Worm (Caenorhabditis elegans) whole organism, late embryonic: ENCODE measurements around the gene H25P19.1.

ENCODE experiments used
- C08G9.2 ChIP-seq: sonication (generic microtip); optimal IDR thresholded peaks from 2 replicates; lab custom pipeline; 2016; ENCODE audit warnings: mild to moderate bottlenecking, missing genetic modification characterization, moderate library complexity, missing compliant biosample characterization
- C38D4.7 ChIP-seq: fragments of 200-800 bp; sonication (Bioruptor generic); optimal IDR thresholded peaks from 2 replicates; lab custom pipeline; 2018; ENCODE audit warnings: mild to moderate bottlenecking, missing genetic modification characterization, moderate library complexity, missing compliant biosample characterization
- K02D7.2 ChIP-seq: sonication (generic microtip); optimal IDR thresholded peaks from 2 replicates; lab custom pipeline; 2017; ENCODE audit warnings: mild to moderate bottlenecking, missing genetic modification characterization, missing compliant biosample characterization
- K09A11.1 ChIP-seq: sonication (generic microtip); optimal IDR thresholded peaks from 2 replicates; lab custom pipeline; 2017; ENCODE audit warnings: antibody characterized with exemption, mild to moderate bottlenecking, missing genetic modification characterization, missing compliant biosample characterization; ENCODE audit not compliant: insufficient read depth
- Y22D7AL.16 ChIP-seq: sonication (generic microtip); optimal IDR thresholded peaks from 2 replicates; lab custom pipeline; 2016; ENCODE audit warnings: missing genetic modification characterization, missing compliant biosample characterization
- ahr-1 ChIP-seq: sonication (generic microtip); optimal IDR thresholded peaks from 2 replicates; lab custom pipeline; 2016; ENCODE audit warnings: missing genetic modification characterization, missing compliant biosample characterization
- ceh-14 ChIP-seq: sonication (generic microtip); optimal IDR thresholded peaks from 2 replicates; lab custom pipeline; 2016; ENCODE audit warnings: missing genotype, missing genetic modification characterization, missing compliant biosample characterization
- ceh-18 ChIP-seq: sonication (generic microtip); optimal IDR thresholded peaks from 2 replicates; lab custom pipeline; 2016; ENCODE audit warnings: missing genetic modification characterization, missing compliant biosample characterization
- ceh-19 ChIP-seq: fragments of 200-800 bp; sonication (Bioruptor generic); optimal IDR thresholded peaks from 2 replicates; lab custom pipeline; 2018; ENCODE audit warnings: mild to moderate bottlenecking, missing genetic modification characterization, missing compliant biosample characterization
- ceh-22 ChIP-seq: sonication (generic microtip); optimal IDR thresholded peaks from 2 replicates; lab custom pipeline; 2017; ENCODE audit warnings: missing biosample characterization, missing genetic modification characterization
- ceh-24 ChIP-seq: sonication (generic microtip); optimal IDR thresholded peaks from 2 replicates; lab custom pipeline; 2016; ENCODE audit warnings: mild to moderate bottlenecking, missing genetic modification characterization, missing compliant biosample characterization
- ceh-30 ChIP-seq: fragments of 150-350 bp; optimal IDR thresholded peaks from 2 replicates; lab custom pipeline; 2014; ENCODE audit warnings: missing biosample characterization, missing genetic modification characterization
- ceh-31 ChIP-seq: sonication (generic microtip); optimal IDR thresholded peaks from 2 replicates; lab custom pipeline; 2016; ENCODE audit warnings: missing genetic modification characterization, missing compliant biosample characterization
- ceh-34 ChIP-seq: sonication (generic microtip); optimal IDR thresholded peaks from 2 replicates; lab custom pipeline; 2016; ENCODE audit warnings: mild to moderate bottlenecking, missing genetic modification characterization, missing compliant biosample characterization
- ceh-45 ChIP-seq: fragments of 200-800 bp; sonication (Bioruptor generic); IDR thresholded peaks from 2 replicates; pipeline ENCODE4 v1.3.6; 2022; ENCODE audit warnings: missing genetic modification reagents, missing genetic modification characterization, missing compliant biosample characterization
- ceh-6 ChIP-seq: fragments of 200-800 bp; sonication (Bioruptor generic); optimal IDR thresholded peaks from 2 replicates; lab custom pipeline; 2018; ENCODE audit warnings: mild to moderate bottlenecking, missing genetic modification characterization, missing compliant biosample characterization
- ceh-9 ChIP-seq: sonication (generic microtip); optimal IDR thresholded peaks from 2 replicates; lab custom pipeline; 2016; ENCODE audit warnings: mild to moderate bottlenecking, missing genetic modification characterization, inconsistent platforms, missing compliant biosample characterization
- che-1 ChIP-seq: sonication (generic microtip); optimal IDR thresholded peaks from 2 replicates; lab custom pipeline; 2016; ENCODE audit warnings: mild to moderate bottlenecking, missing genetic modification characterization, missing compliant biosample characterization
- dmd-4 ChIP-seq: sonication (generic microtip); optimal IDR thresholded peaks from 2 replicates; lab custom pipeline; 2016; ENCODE audit warnings: borderline replicate concordance, missing genetic modification characterization, missing compliant biosample characterization
- ets-4 ChIP-seq: sonication (generic microtip); optimal IDR thresholded peaks from 2 replicates; lab custom pipeline; 2016; ENCODE audit warnings: missing genetic modification characterization, missing compliant biosample characterization
- eyg-1 ChIP-seq: sonication (generic microtip); optimal IDR thresholded peaks from 2 replicates; lab custom pipeline; 2016; ENCODE audit warnings: missing genotype, missing genetic modification characterization, missing compliant biosample characterization
- fkh-10 ChIP-seq: fragments of 150-350 bp; optimal IDR thresholded peaks from 2 replicates; lab custom pipeline; 2014; ENCODE audit warnings: missing biosample characterization, missing genetic modification reagents, missing genetic modification characterization
- gmeb-2 ChIP-seq: sonication (generic microtip); optimal IDR thresholded peaks from 2 replicates; lab custom pipeline; 2016; ENCODE audit warnings: missing genetic modification characterization, inconsistent platforms, missing compliant biosample characterization
- hlh-15 ChIP-seq: sonication (generic microtip); optimal IDR thresholded peaks from 2 replicates; lab custom pipeline; 2016; ENCODE audit warnings: missing genetic modification characterization, missing compliant biosample characterization
- hlh-30 ChIP-seq: sonication (generic microtip); optimal IDR thresholded peaks from 2 replicates; lab custom pipeline; 2017; ENCODE audit warnings: antibody characterized with exemption, missing genetic modification characterization, missing compliant biosample characterization; ENCODE audit not compliant: insufficient read depth
- hlh-6 ChIP-seq: sonication (generic microtip); optimal IDR thresholded peaks from 2 replicates; lab custom pipeline; 2016; ENCODE audit warnings: missing genotype, missing genetic modification characterization, missing compliant biosample characterization
- madf-2 ChIP-seq: sonication (generic microtip); optimal IDR thresholded peaks from 2 replicates; lab custom pipeline; 2017; ENCODE audit warnings: missing genetic modification characterization, missing compliant biosample characterization
- mec-3 ChIP-seq: sonication (generic microtip); optimal IDR thresholded peaks from 2 replicates; lab custom pipeline; 2016; ENCODE audit warnings: borderline replicate concordance, missing genetic modification characterization, missing compliant biosample characterization
- nhr-11 ChIP-seq: fragments of 150-350 bp; optimal IDR thresholded peaks from 2 replicates; lab custom pipeline; 2014; ENCODE audit warnings: missing biosample characterization, missing genetic modification characterization
- nhr-232 ChIP-seq: sonication (generic microtip); optimal IDR thresholded peaks from 2 replicates; lab custom pipeline; 2016; ENCODE audit warnings: missing genetic modification characterization, missing compliant biosample characterization
- pat-9 ChIP-seq: fragments of 200-800 bp; sonication (Bioruptor generic); optimal IDR thresholded peaks from 2 replicates; lab custom pipeline; 2018; ENCODE audit warnings: mild to moderate bottlenecking, missing genetic modification characterization, moderate library complexity, missing compliant biosample characterization
- pha-2 ChIP-seq: sonication (generic microtip); optimal IDR thresholded peaks from 2 replicates; lab custom pipeline; 2017; ENCODE audit warnings: mild to moderate bottlenecking, missing genetic modification characterization, missing compliant biosample characterization
- pha-4 ChIP-seq: fragments of 150-350 bp; optimal IDR thresholded peaks from 2 replicates; lab custom pipeline; 2018; ENCODE audit warnings: missing biosample characterization, missing genetic modification reagents, missing genetic modification characterization
- pqm-1 ChIP-seq: sonication (generic microtip); optimal IDR thresholded peaks from 2 replicates; lab custom pipeline; 2016; ENCODE audit warnings: missing genetic modification characterization, missing compliant biosample characterization
- ref-2 ChIP-seq: sonication (generic microtip); optimal IDR thresholded peaks from 2 replicates; lab custom pipeline; 2016; ENCODE audit warnings: missing genetic modification characterization, missing compliant biosample characterization
- sox-4 ChIP-seq: sonication (generic microtip); optimal IDR thresholded peaks from 2 replicates; lab custom pipeline; 2017; ENCODE audit warnings: mild to moderate bottlenecking, missing genetic modification characterization, inconsistent platforms, missing compliant biosample characterization
- syd-9 ChIP-seq: sonication (generic microtip); optimal IDR thresholded peaks from 2 replicates; lab custom pipeline; 2016; ENCODE audit warnings: mild to moderate bottlenecking, missing genetic modification characterization, moderate library complexity, missing compliant biosample characterization
- ttx-3 ChIP-seq: sonication (generic microtip); optimal IDR thresholded peaks from 2 replicates; lab custom pipeline; 2016; ENCODE audit warnings: missing genetic modification reagents, missing genetic modification characterization, missing compliant biosample characterization
- unc-55 ChIP-seq: sonication (generic microtip); optimal IDR thresholded peaks from 2 replicates; lab custom pipeline; 2017; ENCODE audit warnings: missing biosample characterization, missing genetic modification reagents, missing genetic modification characterization
- zip-5 ChIP-seq: sonication (generic microtip); optimal IDR thresholded peaks from 2 replicates; lab custom pipeline; 2016; ENCODE audit warnings: missing genetic modification characterization, missing compliant biosample characterization

Gene H25P19.1

DNA sequence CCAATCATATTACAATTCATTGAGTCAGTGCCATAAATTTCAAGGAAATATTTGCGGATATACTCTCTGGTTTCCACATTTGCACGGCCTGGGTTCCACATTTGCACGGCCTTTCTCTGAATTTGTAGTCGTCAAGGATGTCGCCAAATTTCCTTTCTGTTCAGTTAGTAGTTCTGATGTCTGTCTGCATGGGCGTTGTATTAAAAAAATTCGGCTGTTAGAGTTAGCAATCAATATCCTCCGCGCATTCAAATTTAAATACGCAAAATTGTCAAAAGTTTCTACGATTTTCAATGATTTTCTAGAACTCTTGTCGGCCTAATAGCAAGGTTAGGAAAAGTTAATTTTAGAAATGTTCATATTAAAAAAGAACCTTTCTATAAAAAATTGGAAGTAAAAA, 8.4 kb downstream of the H25P19.1 start, which contains the start of gene srj-52:
Gene srj-52 (minus strand): TSS at position 101 of the 400 bp plus-strand sequence.
- no peak for TF ChIP-seq fkh-10 (GFP tag; lab: Kevin White, UChicago)
- no peak for TF ChIP-seq ceh-24 (tag; lab: Kevin White, UChicago)
- no peak for TF ChIP-seq ref-2
- no peak for TF ChIP-seq ahr-1
- no peak for TF ChIP-seq ceh-34 (tag; lab: Kevin White, UChicago)
- TF ChIP-seq C08G9.2 (tag; lab: Kevin White, UChicago), result no peak
- TF ChIP-seq ceh-6 (GFP tag; lab: Kevin White, UChicago), result no peak
- TF ChIP-seq pqm-1 (tag; lab: Kevin White, UChicago), result no peak
- TF ChIP-seq ceh-18, result no peak
- TF ChIP-seq ceh-30 (tag; lab: Kevin White, UChicago), result no peak
- no peak for TF ChIP-seq nhr-232
- no peak for TF ChIP-seq pat-9
- TF ChIP-seq ceh-31 (tag; lab: Kevin White, UChicago), result no peak
- no peak for TF ChIP-seq Y22D7AL.16 (tag; lab: Kevin White, UChicago)
- TF ChIP-seq ceh-22 (tag; lab: Kevin White, UChicago), result no peak
- no peak for TF ChIP-seq sox-4 (tag; lab: Kevin White, UChicago)
- no peak for TF ChIP-seq K09A11.1 (tag; lab: Kevin White, UChicago)
- TF ChIP-seq mec-3 (tag; lab: Kevin White, UChicago), result no peak
- no peak for TF ChIP-seq gmeb-2 (tag; lab: Kevin White, UChicago)
- no peak for TF ChIP-seq zip-5 (tag; lab: Kevin White, UChicago)
- TF ChIP-seq, all 69 proteins: peak for 0

ce11 chrV:699051-699450, 11.6 kb downstream of the H25P19.1 start:
- TF ChIP-seq hlh-30 (tag; lab: Kevin White, UChicago) (no peak), pha-4 (no peak), ceh-45 (GFP tag; lab: Robert Waterston, UW) (no peak), hlh-6 (tag; lab: Kevin White, UChicago) (no peak), ceh-31 (tag; lab: Kevin White, UChicago) (no peak), ceh-30 (tag; lab: Kevin White, UChicago) (no peak), ets-4 (tag; lab: Kevin White, UChicago) (no peak), nhr-232 (no peak), K02D7.2 (tag; lab: Kevin White, UChicago) (no peak), C38D4.7 (no peak), hlh-15 (tag; lab: Kevin White, UChicago) (no peak), ref-2 (no peak), nhr-11 (tag; lab: Kevin White, UChicago) (no peak)

- TF ChIP-seq pha-2 (no peak), che-1 (tag; lab: Kevin White, UChicago) (no peak), ceh-19 (GFP tag; lab: Kevin White, UChicago) (no peak), ceh-18 (no peak), dmd-4 (tag; lab: Kevin White, UChicago) (no peak), syd-9 (tag; lab: Kevin White, UChicago) (no peak), ceh-14 (tag; lab: Kevin White, UChicago) (no peak), unc-55 (GFP tag; lab: Kevin White, UChicago) (no peak), Y22D7AL.16 (tag; lab: Kevin White, UChicago) (no peak), gmeb-2 (tag; lab: Kevin White, UChicago) (no peak), eyg-1 (tag; lab: Kevin White, UChicago) (no peak), ceh-34 (tag; lab: Kevin White, UChicago) (no peak), ceh-31 (tag; lab: Kevin White, UChicago) (no peak), ttx-3 (tag; lab: Kevin White, UChicago) (no peak), nhr-232 (no peak), hlh-6 (tag; lab: Kevin White, UChicago) (no peak), ceh-9 (tag; lab: Kevin White, UChicago) (no peak), madf-2 (tag; lab: Kevin White, UChicago) (no peak), fkh-10 (GFP tag; lab: Kevin White, UChicago) (no peak)
Observed at ce11 chrV:699489-700129, 12.1 kb downstream of the H25P19.1 start, which contains the start of the genes ugt-29 and srx-5. Gene ugt-29 (minus strand): TSS chrV:699589. Gene srx-5 (plus strand): TSS chrV:700079.
